Fruit fly (Drosophila melanogaster) Kc167 (cell line): ENCODE measurements around the gene Pop2.

ENCODE experiments used
- Myc ChIP-seq: fragments of >200 bp; optimal IDR thresholded peaks from 2 replicates; lab custom pipeline; 2017; ENCODE audit warnings: missing external identifiers
- psq ChIP-seq: fragments of >200 bp; optimal IDR thresholded peaks from 2 replicates; lab custom pipeline; 2017; ENCODE audit warnings: missing external identifiers
- ttk ChIP-seq: sonication (Bioruptor generic); optimal IDR thresholded peaks from 2 replicates; lab custom pipeline; 2017; ENCODE audit warnings: missing external identifiers

DNA sequence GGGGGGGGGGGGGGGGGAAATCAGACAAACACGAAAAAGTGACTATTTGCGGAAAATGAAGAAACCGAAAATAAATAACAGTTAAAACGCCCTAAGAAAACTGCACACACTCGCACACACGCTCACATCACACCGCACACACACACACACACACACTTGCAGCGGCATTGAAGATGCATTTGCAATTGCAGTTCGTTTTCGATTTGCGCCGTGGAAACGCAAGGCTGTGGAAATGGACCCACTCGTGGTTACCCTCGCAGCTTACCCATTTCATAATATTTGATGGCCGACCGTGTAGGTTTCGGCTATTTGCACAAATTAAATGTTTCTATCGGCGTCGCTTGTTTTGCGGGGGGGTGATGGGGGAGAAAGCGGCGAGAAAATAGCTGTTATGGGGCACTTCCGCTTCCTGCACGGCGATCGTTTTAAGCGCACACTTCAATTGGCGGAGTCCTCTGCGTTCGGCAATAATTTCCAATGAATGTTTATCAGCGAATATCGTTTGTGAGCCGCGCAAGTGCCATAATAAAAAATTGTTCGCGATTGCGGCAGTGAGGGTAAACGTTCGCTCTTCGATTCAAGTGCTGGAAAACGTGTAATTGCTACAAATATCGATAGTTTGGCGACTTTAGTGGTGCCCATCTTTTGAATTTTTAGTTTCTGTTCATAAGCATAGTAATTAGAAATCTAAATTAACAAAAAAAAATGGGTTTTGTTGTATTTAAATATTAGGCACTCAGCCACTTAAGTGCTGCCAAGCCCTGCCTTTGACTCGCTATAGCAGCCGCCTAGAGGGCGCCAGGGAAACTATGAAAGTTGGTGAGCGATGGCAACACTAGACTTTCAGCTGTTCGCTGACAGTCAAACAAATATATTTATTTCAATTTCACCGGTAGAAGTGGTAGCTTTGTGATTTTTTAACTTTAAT is at the start of gene Pop2, which contains the start of gene CG6928:
- no peak for TF ChIP-seq ttk (lab: Kevin White, UChicago)
- no peak for TF ChIP-seq Myc (lab: Kevin White, UChicago)
- TF ChIP-seq psq (lab: Kevin White, UChicago): no peak
